Fruit fly (Drosophila melanogaster) whole organism, adult: ENCODE data around the gene mbo.

Experiments used
- CG14711 ChIP-seq: fragments of 200-800 bp; sonication (Bioruptor generic); optimal IDR thresholded peaks from 2 replicates; lab custom pipeline; 2018; ENCODE audit warnings: missing biosample characterization, mild to moderate bottlenecking, missing genetic modification characterization, moderate library complexity
- CG1620 ChIP-seq: fragments of 200-800 bp; sonication (Bioruptor generic); optimal IDR thresholded peaks from 2 replicates; lab custom pipeline; 2016; ENCODE audit warnings: missing biosample characterization, missing genetic modification characterization
- Hr96 ChIP-seq: fragments of 200-800 bp; sonication (Bioruptor generic); optimal IDR thresholded peaks from 2 replicates; lab custom pipeline; 2016; ENCODE audit warnings: missing biosample characterization, missing genetic modification characterization
- cnc ChIP-seq, 2 experiments: fragments of >200 bp; optimal IDR thresholded peaks; 2 replicates each; lab custom pipeline; 2017
- ovo ChIP-seq: fragments of 200-800 bp; sonication (Bioruptor generic); optimal IDR thresholded peaks from 2 replicates; lab custom pipeline; 2016; ENCODE audit warnings: missing biosample characterization, missing genetic modification characterization

dm6 chr3R:12678850-12679249 lies at the start of gene mbo:
- TF ChIP-seq cnc (optimal IDR thresholded peaks at IDR 0.05; lab: Kevin White, UChicago): no peak
- no peak for TF ChIP-seq Hr96
- no peak for TF ChIP-seq CG14711 (tag; lab: Kevin White, UChicago)
- TF ChIP-seq CG1620 (GFP tag; lab: Kevin White, UChicago): no peak
- no peak for TF ChIP-seq ovo (GFP tag; lab: Kevin White, UChicago)
